Worm (Caenorhabditis elegans) whole organism, young adult: ENCODE data around the gene F55B12.10.

Experiments used
- aptf-3 ChIP-seq: fragments of 200-800 bp; sonication (Bioruptor generic); IDR thresholded peaks from 2 replicates; pipeline ENCODE4 v1.3.6; 2022; ENCODE audit warnings: missing genetic modification characterization, missing compliant biosample characterization
- efl-1 ChIP-seq: fragments of 150-350 bp; optimal IDR thresholded peaks from 2 replicates; lab custom pipeline; 2014; ENCODE audit warnings: missing biosample characterization, missing genetic modification reagents, missing genetic modification characterization
- nfya-1 ChIP-seq: sonication (generic microtip); optimal IDR thresholded peaks from 2 replicates; lab custom pipeline; 2017; ENCODE audit warnings: antibody characterized with exemption, missing compliant biosample characterization, missing genetic modification characterization, borderline replicate concordance; ENCODE audit not compliant: insufficient read depth
- rpc-1 ChIP-seq, 2 experiments: fragments of 150-350 bp in 1 of 2; sonication (generic microtip) in 1 of 2; optimal IDR thresholded peaks; 2 replicates each; lab custom pipeline; 2014 to 2018; ENCODE audit warnings: missing biosample characterization in 1 of 2, missing genetic modification characterization in 1 of 2, missing genetic modification reagents in 1 of 2, missing genotype in 1 of 2
- ztf-26 ChIP-seq: sonication (generic microtip); optimal IDR thresholded peaks from 2 replicates; lab custom pipeline; 2017; ENCODE audit warnings: missing genetic modification characterization, missing compliant biosample characterization

- no peak for TF ChIP-seq rpc-1 (optimal IDR thresholded peaks at IDR 0.05; lab: Kevin White, UChicago)
- no peak for TF ChIP-seq rpc-1 (tag; optimal IDR thresholded peaks at IDR 0.05; lab: Kevin White, UChicago)
- TF ChIP-seq aptf-3 (GFP tag; lab: Robert Waterston, UW), result no peak
- no peak for TF ChIP-seq efl-1 (GFP tag; lab: Kevin White, UChicago)
- no peak for TF ChIP-seq nfya-1 (tag; lab: Kevin White, UChicago)
- TF ChIP-seq ztf-26 (tag; lab: Kevin White, UChicago), result no peak
Measured at ce11 chrV:13827920-13828319, 11.6 kb upstream of the F55B12.10 start, which contains the start of gene nrf-5.
